Worm (Caenorhabditis elegans) whole organism, L2 larva: ENCODE data around the gene R53.5.

Source experiments
- aly-2 ChIP-seq: fragments of 150-350 bp; optimal IDR thresholded peaks from 2 replicates; lab custom pipeline; 2014; ENCODE audit warnings: missing biosample characterization, missing genetic modification characterization
- crh-2 ChIP-seq: sonication (generic microtip); optimal IDR thresholded peaks from 2 replicates; lab custom pipeline; 2017; ENCODE audit warnings: missing biosample characterization, missing genetic modification characterization
- dmd-4 ChIP-seq: sonication (generic microtip); optimal IDR thresholded peaks from 2 replicates; lab custom pipeline; 2017; ENCODE audit warnings: missing biosample characterization, missing genetic modification characterization
- mab-5 ChIP-seq: fragments of 150-350 bp; optimal IDR thresholded peaks from 2 replicates; lab custom pipeline; 2014; ENCODE audit warnings: missing biosample characterization, missing genetic modification characterization
- nhr-23 ChIP-seq: fragments of 150-350 bp; optimal IDR thresholded peaks from 2 replicates; lab custom pipeline; 2014; ENCODE audit warnings: missing biosample characterization, missing genetic modification reagents, missing genetic modification characterization
- nhr-237 ChIP-seq: fragments of 150-350 bp; optimal IDR thresholded peaks from 2 replicates; lab custom pipeline; 2014; ENCODE audit warnings: missing biosample characterization, missing genetic modification characterization
- snpc-4 ChIP-seq: fragments of 150-350 bp; optimal IDR thresholded peaks from 2 replicates; lab custom pipeline; 2014; ENCODE audit warnings: missing biosample characterization, missing genetic modification characterization
- unc-62 ChIP-seq: fragments of 150-350 bp; optimal IDR thresholded peaks from 2 replicates; lab custom pipeline; 2014; ENCODE audit warnings: missing biosample characterization, missing genetic modification reagents, missing genetic modification characterization

ce11 chrII:9951846-9952245, 18.4 kb downstream of the R53.5 start:
- no peak for TF ChIP-seq aly-2
- no peak for TF ChIP-seq nhr-237 (tag; lab: Kevin White, UChicago)
- TF ChIP-seq nhr-23 (tag; lab: Kevin White, UChicago), result no peak
- no peak for TF ChIP-seq snpc-4 (tag; lab: Kevin White, UChicago)
- no peak for TF ChIP-seq dmd-4 (tag; lab: Kevin White, UChicago)
- TF ChIP-seq unc-62 (GFP tag; lab: Kevin White, UChicago), result no peak
- TF ChIP-seq mab-5, result no peak
- TF ChIP-seq crh-2 (tag; lab: Kevin White, UChicago), result no peak
